Worm (Caenorhabditis elegans) whole organism, L4/young adult: ENCODE data around the gene ragc-1.
A peak's percentile ranks its signal among the peaks of the same experiment; 100 is the strongest.

Experiments used
- W03F9.2 ChIP-seq: fragments of 150-350 bp; optimal IDR thresholded peaks from 2 replicates; lab custom pipeline; 2014; ENCODE audit warnings: missing biosample characterization, missing genetic modification characterization
- dao-5 ChIP-seq: sonication (generic microtip); optimal IDR thresholded peaks from 2 replicates; lab custom pipeline; 2016; ENCODE audit warnings: missing genotype, missing genetic modification characterization, moderate library complexity, missing compliant biosample characterization
- him-1 ChIP-seq: sonication (generic microtip); optimal IDR thresholded peaks from 2 replicates; lab custom pipeline; 2016; ENCODE audit warnings: missing genotype, missing genetic modification reagents, missing genetic modification characterization, missing compliant biosample characterization

The ragc-1 gene

ce11 chrIV:11568249-11568940, 36.3 kb downstream of the ragc-1 start:
- no peak for TF ChIP-seq him-1
- TF ChIP-seq W03F9.2 (tag; lab: Kevin White, UChicago): no peak
- TF ChIP-seq dao-5 (tag; lab: Kevin White, UChicago): no peak

- peak; percentile 65 for TF ChIP-seq him-1
- TF ChIP-seq W03F9.2 (tag; lab: Kevin White, UChicago): peak; percentile 83
- TF ChIP-seq dao-5 (tag; lab: Kevin White, UChicago): no peak
These were observed 38.6 kb downstream of the ragc-1 start, which contains the start of gene sec-24.1 for ce11 chrIV:11566146-11566545. TSS of gene sec-24.1 (minus strand) at chrIV:11566194.

ce11 chrIV:11565022-11565421, 39.7 kb downstream of the ragc-1 start:
- no peak for TF ChIP-seq W03F9.2 (tag; lab: Kevin White, UChicago)
- no peak for TF ChIP-seq dao-5 (tag; lab: Kevin White, UChicago)
- TF ChIP-seq him-1: no peak

- TF ChIP-seq W03F9.2 (tag; lab: Kevin White, UChicago): no peak
These were observed 41.6 kb downstream of the ragc-1 start for ce11 chrIV:11563090-11563489.

- no peak for TF ChIP-seq him-1
- TF ChIP-seq dao-5 (tag; lab: Kevin White, UChicago): no peak
- TF ChIP-seq W03F9.2 (tag; lab: Kevin White, UChicago): no peak
These were observed 43.1 kb downstream of the ragc-1 start, which contains the start of gene F12F6.7 for ce11 chrIV:11561677-11562076. TSS of gene F12F6.7 (minus strand) at chrIV:11561833.
